Worm (Caenorhabditis elegans) whole organism, mixed stage, embryonic: Measurements from ENCODE around the gene jbts-14.

Experiments used
- M03D4.4 ChIP-seq: sonication (generic microtip); optimal IDR thresholded peaks from 2 replicates; lab custom pipeline; 2017; ENCODE audit warnings: mild to moderate bottlenecking, missing genetic modification characterization, missing compliant biosample characterization
- bed-3 ChIP-seq: fragments of 200-800 bp; sonication (Bioruptor generic); optimal IDR thresholded peaks from 3 replicates; lab custom pipeline; 2018; ENCODE audit warnings: mild to moderate bottlenecking, missing genetic modification characterization, moderate library complexity, missing compliant biosample characterization
- blmp-1 ChIP-seq: fragments of 150-350 bp; optimal IDR thresholded peaks from 2 replicates; lab custom pipeline; 2014; ENCODE audit warnings: missing biosample characterization, missing genetic modification characterization
- ceh-39 ChIP-seq: fragments of 150-350 bp; optimal IDR thresholded peaks from 2 replicates; lab custom pipeline; 2014; ENCODE audit warnings: missing biosample characterization, missing genetic modification characterization
- ceh-43 ChIP-seq: fragments of 200-800 bp; sonication (Bioruptor generic); optimal IDR thresholded peaks from 2 replicates; lab custom pipeline; 2018; ENCODE audit warnings: mild to moderate bottlenecking, missing genetic modification characterization, moderate library complexity, missing compliant biosample characterization
- ceh-83 ChIP-seq: fragments of 200-800 bp; sonication (Bioruptor generic); optimal IDR thresholded peaks from 2 replicates; lab custom pipeline; 2018; ENCODE audit warnings: mild to moderate bottlenecking, missing genetic modification characterization, missing compliant biosample characterization
- ces-1 ChIP-seq: fragments of 150-350 bp; optimal IDR thresholded peaks from 2 replicates; lab custom pipeline; 2014; ENCODE audit warnings: missing biosample characterization, missing genetic modification reagents, missing genetic modification characterization
- cnd-1 ChIP-seq: fragments of 200-800 bp; sonication (Bioruptor generic); optimal IDR thresholded peaks from 2 replicates; lab custom pipeline; 2018; ENCODE audit warnings: mild to moderate bottlenecking, missing genetic modification characterization, missing compliant biosample characterization
- drap-1 ChIP-seq: fragments of 200-800 bp; sonication (Bioruptor generic); optimal IDR thresholded peaks from 3 replicates; lab custom pipeline; 2018; ENCODE audit warnings: mild to moderate bottlenecking, missing genetic modification characterization, missing compliant biosample characterization
- elt-1 ChIP-seq: sonication (generic microtip); optimal IDR thresholded peaks from 2 replicates; lab custom pipeline; 2017; ENCODE audit warnings: missing genetic modification characterization, mild to moderate bottlenecking, missing compliant biosample characterization, antibody characterized with exemption, moderate library complexity, borderline replicate concordance; ENCODE audit not compliant: insufficient read depth
- elt-3 ChIP-seq: fragments of 150-350 bp; optimal IDR thresholded peaks from 2 replicates; lab custom pipeline; 2014; ENCODE audit warnings: missing biosample characterization, missing genetic modification characterization
- flh-1 ChIP-seq: fragments of 200-800 bp; sonication (Bioruptor generic); optimal IDR thresholded peaks from 2 replicates; lab custom pipeline; 2018; ENCODE audit warnings: mild to moderate bottlenecking, missing genetic modification characterization, moderate library complexity, missing compliant biosample characterization
- ham-2 ChIP-seq: fragments of 200-800 bp; sonication (Bioruptor generic); optimal IDR thresholded peaks from 2 replicates; lab custom pipeline; 2018; ENCODE audit warnings: mild to moderate bottlenecking, missing genetic modification characterization, missing compliant biosample characterization
- hlh-1 ChIP-seq: fragments of 150-350 bp; optimal IDR thresholded peaks from 2 replicates; lab custom pipeline; 2014; ENCODE audit warnings: missing biosample characterization, missing genetic modification reagents, missing genetic modification characterization
- lin-32 ChIP-seq: fragments of 200-800 bp; sonication (Bioruptor generic); optimal IDR thresholded peaks from 2 replicates; lab custom pipeline; 2018; ENCODE audit warnings: mild to moderate bottlenecking, missing genetic modification characterization, missing compliant biosample characterization
- lsy-2 ChIP-seq: fragments of 150-350 bp; optimal IDR thresholded peaks from 2 replicates; lab custom pipeline; 2014; ENCODE audit warnings: missing biosample characterization, missing genetic modification characterization
- mab-5 ChIP-seq: fragments of 150-350 bp; optimal IDR thresholded peaks from 2 replicates; lab custom pipeline; 2014; ENCODE audit warnings: missing biosample characterization, missing genetic modification characterization
- mep-1 ChIP-seq: fragments of 150-350 bp; optimal IDR thresholded peaks from 2 replicates; lab custom pipeline; 2017; ENCODE audit warnings: missing biosample characterization, missing genetic modification reagents, missing genetic modification characterization, inconsistent platforms
- mls-2 ChIP-seq: sonication (generic microtip); optimal IDR thresholded peaks from 2 replicates; lab custom pipeline; 2016; ENCODE audit warnings: mild to moderate bottlenecking, missing genetic modification characterization, moderate library complexity, missing compliant biosample characterization
- nhr-12 ChIP-seq: fragments of 150-350 bp; optimal IDR thresholded peaks from 2 replicates; lab custom pipeline; 2014; ENCODE audit warnings: missing biosample characterization, missing genetic modification characterization
- nhr-2 ChIP-seq: fragments of 150-350 bp; optimal IDR thresholded peaks from 2 replicates; lab custom pipeline; 2014; ENCODE audit warnings: missing biosample characterization, missing genetic modification characterization
- nhr-237 ChIP-seq: fragments of 150-350 bp; optimal IDR thresholded peaks from 2 replicates; lab custom pipeline; 2014; ENCODE audit warnings: missing biosample characterization, missing genetic modification characterization
- nhr-76 ChIP-seq: sonication (generic microtip); optimal IDR thresholded peaks from 2 replicates; lab custom pipeline; 2017; ENCODE audit warnings: missing biosample characterization, missing genetic modification characterization
- pha-4 ChIP-seq: fragments of 150-350 bp; optimal IDR thresholded peaks from 2 replicates; lab custom pipeline; 2018; ENCODE audit warnings: missing biosample characterization, missing genetic modification reagents, missing genetic modification characterization
- sem-2 ChIP-seq: fragments of 200-800 bp; sonication (Bioruptor generic); optimal IDR thresholded peaks from 2 replicates; lab custom pipeline; 2018; ENCODE audit warnings: mild to moderate bottlenecking, missing genetic modification characterization, missing compliant biosample characterization
- snpc-4 ChIP-seq: fragments of 150-350 bp; optimal IDR thresholded peaks from 2 replicates; lab custom pipeline; 2014; ENCODE audit warnings: missing biosample characterization, missing genetic modification characterization
- sptf-1 ChIP-seq: sonication (generic microtip); optimal IDR thresholded peaks from 2 replicates; lab custom pipeline; 2017; ENCODE audit warnings: mild to moderate bottlenecking, missing genetic modification characterization, moderate library complexity, missing compliant biosample characterization
- tbx-8 ChIP-seq: fragments of 200-800 bp; sonication (Bioruptor generic); optimal IDR thresholded peaks from 2 replicates; lab custom pipeline; 2018; ENCODE audit warnings: mild to moderate bottlenecking, missing genetic modification characterization, moderate library complexity, missing compliant biosample characterization
- unc-120 ChIP-seq: sonication (generic microtip); optimal IDR thresholded peaks from 2 replicates; lab custom pipeline; 2017; ENCODE audit warnings: missing genetic modification characterization, missing compliant biosample characterization; ENCODE audit not compliant: poor library complexity, severe bottlenecking
- zip-8 ChIP-seq: fragments of 150-350 bp; optimal IDR thresholded peaks from 2 replicates; lab custom pipeline; 2014; ENCODE audit warnings: missing biosample characterization, missing genetic modification characterization
- ztf-11 ChIP-seq: fragments of 150-350 bp; optimal IDR thresholded peaks from 2 replicates; lab custom pipeline; 2014; ENCODE audit warnings: missing biosample characterization, missing genetic modification characterization

The jbts-14 gene

DNA sequence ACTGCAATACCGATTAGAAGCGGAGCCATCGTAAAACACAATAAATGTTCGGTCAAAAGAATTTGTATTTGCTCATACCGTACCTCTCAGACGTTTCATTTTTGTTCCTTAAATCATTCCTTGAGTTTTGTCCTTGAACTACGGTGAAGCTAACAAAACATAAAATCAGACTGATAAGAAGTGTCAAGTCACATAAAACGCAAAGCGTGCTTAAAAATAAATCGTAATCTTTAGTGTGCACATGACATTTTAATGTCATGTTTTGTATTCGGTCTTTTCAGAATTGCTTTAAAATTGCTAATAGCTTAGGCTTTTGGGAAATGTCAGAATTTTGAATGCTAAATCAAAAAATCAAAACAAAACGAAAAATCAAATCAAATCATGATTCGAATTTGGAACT lies 8.6 kb downstream of the jbts-14 start:
- TF ChIP-seq unc-120 (tag; lab: Kevin White, UChicago), result no peak
- no peak for TF ChIP-seq nhr-237 (tag; lab: Kevin White, UChicago)
- no peak for TF ChIP-seq mep-1
- no peak for TF ChIP-seq nhr-12 (tag; lab: Kevin White, UChicago)
- TF ChIP-seq ceh-43 (GFP tag; lab: Kevin White, UChicago), result no peak
- TF ChIP-seq nhr-2, result no peak
- no peak for TF ChIP-seq flh-1 (GFP tag; lab: Kevin White, UChicago)
- no peak for TF ChIP-seq bed-3 (GFP tag; lab: Kevin White, UChicago)
- no peak for TF ChIP-seq nhr-76 (tag; lab: Kevin White, UChicago)
- no peak for TF ChIP-seq lin-32 (GFP tag; lab: Kevin White, UChicago)
- TF ChIP-seq cnd-1, result no peak

DNA sequence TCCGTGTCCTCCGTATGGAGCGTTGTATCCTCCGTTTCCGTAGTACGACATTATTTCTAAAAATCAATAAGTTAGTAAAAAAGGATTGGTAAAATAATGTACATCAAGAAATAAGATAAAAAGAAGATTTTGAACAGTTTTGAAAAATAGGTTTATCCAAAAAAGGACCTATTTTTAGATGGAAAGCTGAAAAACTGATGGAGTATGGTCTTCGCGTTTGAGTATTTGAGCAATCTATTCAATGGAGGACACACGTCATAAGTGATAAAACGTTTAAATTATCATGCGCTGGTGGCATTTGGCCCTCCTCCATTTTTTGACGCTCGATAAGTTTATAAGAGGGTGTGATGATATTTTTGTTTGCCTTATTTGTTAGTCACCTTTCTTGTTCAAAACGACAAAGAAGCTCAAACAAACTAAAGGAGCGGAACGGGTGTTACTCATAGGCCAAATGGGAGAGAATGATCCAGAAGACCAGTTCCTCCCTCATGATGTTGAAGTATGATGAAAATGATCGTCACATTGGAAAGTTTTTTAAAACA lies 9.7 kb downstream of the jbts-14 start, which contains the start of gene F53A9.6:
Gene F53A9.6, minus strand, starts transcription at position 51 of the 542 bp plus-strand sequence.
- no peak for TF ChIP-seq unc-120 (tag; lab: Kevin White, UChicago)

DNA sequence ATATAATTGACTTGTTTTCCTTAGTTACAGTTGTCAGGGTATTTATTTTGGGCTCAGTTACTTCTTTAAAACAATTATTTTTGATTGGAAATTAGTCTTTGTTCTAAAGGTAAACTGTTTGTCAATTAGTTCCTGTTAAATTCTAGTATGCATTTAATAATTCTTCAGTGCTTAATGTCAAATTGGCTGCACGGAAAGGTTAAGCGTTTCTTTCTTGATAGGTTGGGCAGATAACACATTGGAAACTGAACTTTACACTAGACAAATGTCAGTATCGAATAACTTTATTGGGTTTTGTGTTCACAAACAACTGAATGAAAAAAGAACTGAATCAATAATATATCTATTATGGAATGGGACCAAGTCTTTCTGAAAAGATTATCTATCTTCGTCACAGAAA lies 10.7 kb downstream of the jbts-14 start:
- TF ChIP-seq lsy-2 (no peak), drap-1 (no peak), tbx-8 (GFP tag; lab: Kevin White, UChicago) (no peak), mep-1 (no peak), ceh-83 (GFP tag; lab: Kevin White, UChicago) (no peak), ceh-39 (tag; lab: Kevin White, UChicago) (no peak), sem-2 (no peak), elt-1 (tag; lab: Kevin White, UChicago) (no peak), M03D4.4 (no peak), lin-32 (GFP tag; lab: Kevin White, UChicago) (no peak), cnd-1 (no peak), mab-5 (tag; lab: Kevin White, UChicago) (no peak), ztf-11 (tag; lab: Kevin White, UChicago) (no peak), ces-1 (no peak), blmp-1 (no peak)

DNA sequence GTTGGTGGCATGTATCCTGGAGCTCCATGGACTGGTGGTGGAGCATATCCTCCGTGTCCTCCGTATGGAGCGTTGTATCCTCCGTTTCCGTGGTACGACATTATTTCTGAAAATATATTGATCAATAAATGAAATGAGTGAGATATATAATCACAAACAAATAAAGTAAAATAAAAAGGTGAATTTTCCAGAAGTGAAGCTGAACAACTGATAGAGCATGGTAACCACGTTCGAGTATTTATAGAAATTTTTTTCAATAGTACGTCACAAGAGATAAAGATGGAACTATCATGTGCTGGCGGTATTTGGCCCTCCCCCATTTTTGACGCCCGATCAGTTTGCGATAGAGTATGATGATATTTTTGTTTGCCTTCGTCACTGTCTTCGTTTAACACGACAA lies 12.7 kb downstream of the jbts-14 start, which contains the start of gene F53A9.7:
Gene F53A9.7, minus strand, starts transcription at position 101 of the 400 bp plus-strand sequence.
- no peak for TF ChIP-seq ham-2 (GFP tag; lab: Kevin White, UChicago)
- no peak for TF ChIP-seq zip-8 (tag; lab: Kevin White, UChicago)
- no peak for TF ChIP-seq drap-1
- TF ChIP-seq blmp-1, result no peak
- TF ChIP-seq nhr-237 (tag; lab: Kevin White, UChicago), result no peak
- TF ChIP-seq ceh-43 (GFP tag; lab: Kevin White, UChicago), result no peak
- no peak for TF ChIP-seq hlh-1
- no peak for TF ChIP-seq lsy-2
- no peak for TF ChIP-seq tbx-8 (GFP tag; lab: Kevin White, UChicago)
- no peak for TF ChIP-seq nhr-76 (tag; lab: Kevin White, UChicago)
- TF ChIP-seq ceh-39 (tag; lab: Kevin White, UChicago), result no peak
- TF ChIP-seq pha-4, result no peak
- no peak for TF ChIP-seq mab-5 (tag; lab: Kevin White, UChicago)

DNA sequence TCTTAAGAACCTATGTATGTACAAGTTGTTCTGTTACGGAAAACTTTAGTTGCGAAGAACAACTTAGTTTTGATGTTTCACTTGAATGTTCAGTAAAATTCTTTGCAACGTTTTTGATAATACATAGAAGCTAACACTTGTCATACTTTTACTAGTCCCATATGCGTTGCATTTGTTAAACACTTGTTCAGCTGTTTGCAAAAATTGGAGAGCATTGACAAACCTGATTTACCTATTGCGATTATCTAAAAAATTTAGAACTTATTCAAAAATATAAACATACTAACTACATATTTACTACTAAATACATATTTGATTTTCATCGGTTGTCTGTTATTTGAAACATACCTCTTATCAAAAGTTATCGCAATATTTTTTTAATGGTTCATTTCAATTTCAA lies 14.0 kb downstream of the jbts-14 start:
- TF ChIP-seq tbx-8 (GFP tag; lab: Kevin White, UChicago) (no peak), mep-1 (no peak), ceh-39 (tag; lab: Kevin White, UChicago) (no peak), elt-1 (tag; lab: Kevin White, UChicago) (no peak), sem-2 (no peak), ces-1 (no peak), mls-2 (tag; lab: Kevin White, UChicago) (no peak), nhr-12 (tag; lab: Kevin White, UChicago) (no peak), lin-32 (GFP tag; lab: Kevin White, UChicago) (no peak), nhr-2 (no peak), elt-3 (no peak), blmp-1 (no peak)

DNA sequence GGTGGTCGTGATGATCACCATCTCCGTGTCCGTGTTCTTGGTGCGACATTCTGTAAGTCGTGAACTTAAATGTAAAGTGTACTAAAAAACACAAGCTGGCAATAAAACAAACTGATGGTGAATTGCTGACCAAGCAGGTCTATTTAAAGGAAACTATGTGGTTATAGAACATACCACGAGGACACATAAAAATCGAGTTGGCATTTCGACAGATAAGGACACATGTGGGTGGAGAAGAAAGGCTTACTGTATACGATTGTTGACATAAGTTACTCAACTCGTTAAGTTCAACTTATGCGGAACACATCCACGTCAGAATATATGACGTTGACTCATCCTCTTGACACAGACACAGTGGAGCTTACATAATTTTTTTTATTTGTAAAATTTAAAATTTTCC lies 14.8 kb downstream of the jbts-14 start, which contains the start of gene F53A9.8:
Gene F53A9.8, minus strand, starts transcription at position 49 of the 400 bp plus-strand sequence.
- TF ChIP-seq snpc-4 (no peak), blmp-1 (no peak), mls-2 (tag; lab: Kevin White, UChicago) (no peak), elt-1 (tag; lab: Kevin White, UChicago) (no peak), mep-1 (no peak), nhr-2 (no peak), zip-8 (tag; lab: Kevin White, UChicago) (no peak), sem-2 (no peak), mab-5 (tag; lab: Kevin White, UChicago) (no peak), ztf-11 (tag; lab: Kevin White, UChicago) (no peak), unc-120 (tag; lab: Kevin White, UChicago) (no peak), ces-1 (no peak), hlh-1 (no peak), lsy-2 (no peak), sptf-1 (tag; lab: Kevin White, UChicago) (no peak), pha-4 (no peak)
- TF ChIP-seq, all 35 proteins: peak for 0
